Worm (Caenorhabditis elegans) whole organism, mixed stage, embryonic: ENCODE results near the gene cyy-1.

ENCODE experiments used
- M03D4.4 ChIP-seq: sonication (generic microtip); optimal IDR thresholded peaks from 2 replicates; lab custom pipeline; 2017; ENCODE audit warnings: mild to moderate bottlenecking, missing genetic modification characterization, missing compliant biosample characterization
- bed-3 ChIP-seq: fragments of 200-800 bp; sonication (Bioruptor generic); optimal IDR thresholded peaks from 3 replicates; lab custom pipeline; 2018; ENCODE audit warnings: mild to moderate bottlenecking, missing genetic modification characterization, moderate library complexity, missing compliant biosample characterization
- blmp-1 ChIP-seq: fragments of 150-350 bp; optimal IDR thresholded peaks from 2 replicates; lab custom pipeline; 2014; ENCODE audit warnings: missing biosample characterization, missing genetic modification characterization
- ceh-39 ChIP-seq: fragments of 150-350 bp; optimal IDR thresholded peaks from 2 replicates; lab custom pipeline; 2014; ENCODE audit warnings: missing biosample characterization, missing genetic modification characterization
- ceh-43 ChIP-seq: fragments of 200-800 bp; sonication (Bioruptor generic); optimal IDR thresholded peaks from 2 replicates; lab custom pipeline; 2018; ENCODE audit warnings: mild to moderate bottlenecking, missing genetic modification characterization, moderate library complexity, missing compliant biosample characterization
- ceh-83 ChIP-seq: fragments of 200-800 bp; sonication (Bioruptor generic); optimal IDR thresholded peaks from 2 replicates; lab custom pipeline; 2018; ENCODE audit warnings: mild to moderate bottlenecking, missing genetic modification characterization, missing compliant biosample characterization
- ces-1 ChIP-seq: fragments of 150-350 bp; optimal IDR thresholded peaks from 2 replicates; lab custom pipeline; 2014; ENCODE audit warnings: missing biosample characterization, missing genetic modification reagents, missing genetic modification characterization
- cnd-1 ChIP-seq: fragments of 200-800 bp; sonication (Bioruptor generic); optimal IDR thresholded peaks from 2 replicates; lab custom pipeline; 2018; ENCODE audit warnings: mild to moderate bottlenecking, missing genetic modification characterization, missing compliant biosample characterization
- drap-1 ChIP-seq: fragments of 200-800 bp; sonication (Bioruptor generic); optimal IDR thresholded peaks from 3 replicates; lab custom pipeline; 2018; ENCODE audit warnings: mild to moderate bottlenecking, missing genetic modification characterization, missing compliant biosample characterization
- elt-1 ChIP-seq: sonication (generic microtip); optimal IDR thresholded peaks from 2 replicates; lab custom pipeline; 2017; ENCODE audit warnings: missing genetic modification characterization, mild to moderate bottlenecking, missing compliant biosample characterization, antibody characterized with exemption, moderate library complexity, borderline replicate concordance; ENCODE audit not compliant: insufficient read depth
- elt-3 ChIP-seq: fragments of 150-350 bp; optimal IDR thresholded peaks from 2 replicates; lab custom pipeline; 2014; ENCODE audit warnings: missing biosample characterization, missing genetic modification characterization
- flh-1 ChIP-seq: fragments of 200-800 bp; sonication (Bioruptor generic); optimal IDR thresholded peaks from 2 replicates; lab custom pipeline; 2018; ENCODE audit warnings: mild to moderate bottlenecking, missing genetic modification characterization, moderate library complexity, missing compliant biosample characterization
- ham-2 ChIP-seq: fragments of 200-800 bp; sonication (Bioruptor generic); optimal IDR thresholded peaks from 2 replicates; lab custom pipeline; 2018; ENCODE audit warnings: mild to moderate bottlenecking, missing genetic modification characterization, missing compliant biosample characterization
- hlh-1 ChIP-seq: fragments of 150-350 bp; optimal IDR thresholded peaks from 2 replicates; lab custom pipeline; 2014; ENCODE audit warnings: missing biosample characterization, missing genetic modification reagents, missing genetic modification characterization
- lin-13 ChIP-seq: fragments of 150-350 bp; optimal IDR thresholded peaks from 2 replicates; lab custom pipeline; 2014; ENCODE audit warnings: missing biosample characterization, missing genetic modification characterization
- lsy-2 ChIP-seq: fragments of 150-350 bp; optimal IDR thresholded peaks from 2 replicates; lab custom pipeline; 2014; ENCODE audit warnings: missing biosample characterization, missing genetic modification characterization
- mab-5 ChIP-seq: fragments of 150-350 bp; optimal IDR thresholded peaks from 2 replicates; lab custom pipeline; 2014; ENCODE audit warnings: missing biosample characterization, missing genetic modification characterization
- mep-1 ChIP-seq: fragments of 150-350 bp; optimal IDR thresholded peaks from 2 replicates; lab custom pipeline; 2017; ENCODE audit warnings: missing biosample characterization, missing genetic modification reagents, missing genetic modification characterization, inconsistent platforms
- mls-2 ChIP-seq: sonication (generic microtip); optimal IDR thresholded peaks from 2 replicates; lab custom pipeline; 2016; ENCODE audit warnings: mild to moderate bottlenecking, missing genetic modification characterization, moderate library complexity, missing compliant biosample characterization
- nhr-12 ChIP-seq: fragments of 150-350 bp; optimal IDR thresholded peaks from 2 replicates; lab custom pipeline; 2014; ENCODE audit warnings: missing biosample characterization, missing genetic modification characterization
- nhr-2 ChIP-seq: fragments of 150-350 bp; optimal IDR thresholded peaks from 2 replicates; lab custom pipeline; 2014; ENCODE audit warnings: missing biosample characterization, missing genetic modification characterization
- nhr-237 ChIP-seq: fragments of 150-350 bp; optimal IDR thresholded peaks from 2 replicates; lab custom pipeline; 2014; ENCODE audit warnings: missing biosample characterization, missing genetic modification characterization
- nhr-28 ChIP-seq: fragments of 150-350 bp; optimal IDR thresholded peaks from 2 replicates; lab custom pipeline; 2014; ENCODE audit warnings: missing biosample characterization, missing genetic modification characterization
- nhr-76 ChIP-seq: sonication (generic microtip); optimal IDR thresholded peaks from 2 replicates; lab custom pipeline; 2017; ENCODE audit warnings: missing biosample characterization, missing genetic modification characterization
- pha-4 ChIP-seq: fragments of 150-350 bp; optimal IDR thresholded peaks from 2 replicates; lab custom pipeline; 2018; ENCODE audit warnings: missing biosample characterization, missing genetic modification reagents, missing genetic modification characterization
- sem-2 ChIP-seq: fragments of 200-800 bp; sonication (Bioruptor generic); optimal IDR thresholded peaks from 2 replicates; lab custom pipeline; 2018; ENCODE audit warnings: mild to moderate bottlenecking, missing genetic modification characterization, missing compliant biosample characterization
- snpc-4 ChIP-seq: fragments of 150-350 bp; optimal IDR thresholded peaks from 2 replicates; lab custom pipeline; 2014; ENCODE audit warnings: missing biosample characterization, missing genetic modification characterization
- sptf-1 ChIP-seq: sonication (generic microtip); optimal IDR thresholded peaks from 2 replicates; lab custom pipeline; 2017; ENCODE audit warnings: mild to moderate bottlenecking, missing genetic modification characterization, moderate library complexity, missing compliant biosample characterization
- tbx-8 ChIP-seq: fragments of 200-800 bp; sonication (Bioruptor generic); optimal IDR thresholded peaks from 2 replicates; lab custom pipeline; 2018; ENCODE audit warnings: mild to moderate bottlenecking, missing genetic modification characterization, moderate library complexity, missing compliant biosample characterization
- unc-120 ChIP-seq: sonication (generic microtip); optimal IDR thresholded peaks from 2 replicates; lab custom pipeline; 2017; ENCODE audit warnings: missing genetic modification characterization, missing compliant biosample characterization; ENCODE audit not compliant: poor library complexity, severe bottlenecking
- unc-39 ChIP-seq: fragments of 150-350 bp; optimal IDR thresholded peaks from 2 replicates; lab custom pipeline; 2014; ENCODE audit warnings: missing biosample characterization, missing genetic modification characterization
- unc-62 ChIP-seq: fragments of 150-350 bp; optimal IDR thresholded peaks from 2 replicates; lab custom pipeline; 2014; ENCODE audit warnings: missing biosample characterization, missing genetic modification reagents, missing genetic modification characterization
- zip-8 ChIP-seq: fragments of 150-350 bp; optimal IDR thresholded peaks from 2 replicates; lab custom pipeline; 2014; ENCODE audit warnings: missing biosample characterization, missing genetic modification characterization
- ztf-11 ChIP-seq: fragments of 150-350 bp; optimal IDR thresholded peaks from 2 replicates; lab custom pipeline; 2014; ENCODE audit warnings: missing biosample characterization, missing genetic modification characterization

cyy-1 gene

DNA sequence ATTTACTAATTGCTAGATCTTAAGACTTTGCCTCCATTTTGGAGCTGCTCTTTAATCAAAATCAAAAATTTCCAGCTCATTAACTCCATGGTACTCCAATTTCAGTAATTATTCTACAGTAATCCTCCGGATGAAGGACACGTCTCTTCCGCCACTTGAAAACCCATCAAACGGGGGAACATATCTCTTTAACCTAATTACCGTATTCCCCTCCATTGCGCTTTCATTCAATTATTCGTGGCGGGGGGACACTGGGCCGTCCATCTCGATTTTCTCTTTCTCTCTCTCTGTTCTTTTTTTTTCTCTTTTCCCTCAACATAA, 11.2 kb downstream of the cyy-1 start:
- TF ChIP-seq blmp-1 (tag; lab: Kevin White, UChicago) (peak; percentile 37), ces-1 (peak; percentile 99), zip-8 (tag; lab: Kevin White, UChicago) (no peak)

DNA sequence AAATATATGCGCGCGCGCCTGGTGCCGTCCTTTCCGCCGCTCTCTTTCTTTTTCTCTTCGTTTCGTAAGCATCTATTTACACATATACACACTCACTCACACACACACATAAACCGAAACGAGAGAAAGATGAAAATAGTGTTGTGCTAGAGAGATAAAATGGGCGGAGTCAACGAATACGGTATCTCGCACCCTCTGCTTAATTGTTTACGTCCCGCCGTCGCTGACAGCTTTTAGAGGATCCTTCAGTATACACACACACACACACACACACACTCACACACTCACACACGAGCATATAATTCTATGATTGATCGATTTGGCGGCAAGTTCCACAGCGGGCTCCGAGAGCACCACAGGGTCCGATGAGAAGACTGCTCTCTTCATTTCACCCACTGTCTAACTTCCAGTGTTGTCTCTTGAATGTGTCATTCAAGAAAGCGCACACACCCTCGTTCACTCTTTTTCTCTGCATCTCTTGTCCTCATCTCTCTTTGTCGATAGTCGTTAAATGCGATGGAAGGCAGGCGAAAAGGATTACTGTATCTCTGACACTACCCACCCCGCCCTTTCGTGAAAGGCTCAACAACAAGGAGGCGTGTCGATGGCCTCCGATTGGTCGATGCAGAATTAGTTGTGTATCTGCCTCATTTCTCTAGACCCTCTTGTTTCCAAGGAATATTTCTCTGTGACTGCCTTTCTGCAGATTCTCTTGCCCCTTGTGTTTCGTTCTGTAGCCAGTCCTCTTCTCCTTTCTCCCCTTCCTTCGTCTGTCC, 11.7 kb downstream of the cyy-1 start:
- TF ChIP-seq sem-2 (GFP tag; lab: Kevin White, UChicago) (no peak), ceh-39 (tag; lab: Kevin White, UChicago) (peak; percentile 95), cnd-1 (tag; lab: Kevin White, UChicago) (no peak), hlh-1 (tag; lab: Kevin White, UChicago) (peak; percentile 45), nhr-12 (tag; lab: Kevin White, UChicago) (peak; percentile 61), elt-3 (tag; lab: Kevin White, UChicago) (no peak), mab-5 (tag; lab: Kevin White, UChicago) (peak; percentile 46), mep-1 (tag; lab: Kevin White, UChicago) (peak; percentile 62), ztf-11 (tag; lab: Kevin White, UChicago) (peak; percentile 81), unc-39 (tag; lab: Kevin White, UChicago) (peak; percentile 78), ceh-43 (GFP tag; lab: Kevin White, UChicago) (peak; percentile 23), elt-1 (tag; lab: Kevin White, UChicago) (no peak), unc-62 (GFP tag; lab: Kevin White, UChicago) (peak; percentile 98), bed-3 (GFP tag; lab: Kevin White, UChicago) (no peak), lin-13 (tag; lab: Kevin White, UChicago) (peak; percentile 64), M03D4.4 (tag; lab: Kevin White, UChicago) (peak; percentile 71), nhr-28 (tag; lab: Kevin White, UChicago) (no peak), lsy-2 (peak; percentile 96), ces-1 (peak; percentile 96), drap-1 (GFP tag; lab: Kevin White, UChicago) (peak; percentile 44), nhr-2 (tag; lab: Kevin White, UChicago) (peak; percentile 13), nhr-237 (tag; lab: Kevin White, UChicago) (peak; percentile 75), unc-120 (tag; lab: Kevin White, UChicago) (peak; percentile 92), zip-8 (tag; lab: Kevin White, UChicago) (no peak), ham-2 (GFP tag; lab: Kevin White, UChicago) (peak; percentile 86), sptf-1 (tag; lab: Kevin White, UChicago) (peak; percentile 54), mls-2 (tag; lab: Kevin White, UChicago) (peak; percentile 83), flh-1 (no peak), pha-4 (tag; lab: Kevin White, UChicago) (peak; percentile 91), ceh-83 (GFP tag; lab: Kevin White, UChicago) (peak; percentile 61), snpc-4 (tag; lab: Kevin White, UChicago) (no peak)

DNA sequence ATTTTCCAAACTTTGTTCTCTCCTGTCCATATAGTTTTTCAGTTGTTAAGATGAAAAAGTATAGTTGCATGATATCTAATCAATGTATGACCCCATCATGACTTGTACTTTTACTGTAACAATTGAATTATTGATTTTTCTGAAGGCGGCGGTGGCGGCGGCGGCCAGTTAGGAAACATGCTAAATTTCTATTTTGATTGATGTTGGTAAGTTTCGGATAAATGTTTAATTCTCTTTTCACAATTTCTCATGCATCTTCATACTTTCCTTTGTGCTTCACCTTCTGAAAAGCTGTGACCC, 12.2 kb downstream of the cyy-1 start, which contains the start of gene sor-1:
Gene sor-1 (plus strand): TSS at position 201 of the 300 bp plus-strand sequence.
- no peak for TF ChIP-seq sptf-1 (tag; lab: Kevin White, UChicago)
- TF ChIP-seq tbx-8 (GFP tag; lab: Kevin White, UChicago), result no peak
- no peak for TF ChIP-seq nhr-2 (tag; lab: Kevin White, UChicago)
- TF ChIP-seq nhr-76 (tag; lab: Kevin White, UChicago), result no peak
- no peak for TF ChIP-seq mab-5 (tag; lab: Kevin White, UChicago)
- no peak for TF ChIP-seq unc-39 (tag; lab: Kevin White, UChicago)
- TF ChIP-seq flh-1, result no peak
- TF ChIP-seq elt-1 (tag; lab: Kevin White, UChicago), result no peak
- no peak for TF ChIP-seq blmp-1 (tag; lab: Kevin White, UChicago)
- no peak for TF ChIP-seq nhr-12 (tag; lab: Kevin White, UChicago)
- TF ChIP-seq M03D4.4 (tag; lab: Kevin White, UChicago), result no peak
- no peak for TF ChIP-seq snpc-4 (tag; lab: Kevin White, UChicago)
- no peak for TF ChIP-seq ces-1
- no peak for TF ChIP-seq unc-120 (tag; lab: Kevin White, UChicago)
